Fruit fly (Drosophila melanogaster): ENCODE measurements around the gene CG2113.

Gene CG2113

DNA sequence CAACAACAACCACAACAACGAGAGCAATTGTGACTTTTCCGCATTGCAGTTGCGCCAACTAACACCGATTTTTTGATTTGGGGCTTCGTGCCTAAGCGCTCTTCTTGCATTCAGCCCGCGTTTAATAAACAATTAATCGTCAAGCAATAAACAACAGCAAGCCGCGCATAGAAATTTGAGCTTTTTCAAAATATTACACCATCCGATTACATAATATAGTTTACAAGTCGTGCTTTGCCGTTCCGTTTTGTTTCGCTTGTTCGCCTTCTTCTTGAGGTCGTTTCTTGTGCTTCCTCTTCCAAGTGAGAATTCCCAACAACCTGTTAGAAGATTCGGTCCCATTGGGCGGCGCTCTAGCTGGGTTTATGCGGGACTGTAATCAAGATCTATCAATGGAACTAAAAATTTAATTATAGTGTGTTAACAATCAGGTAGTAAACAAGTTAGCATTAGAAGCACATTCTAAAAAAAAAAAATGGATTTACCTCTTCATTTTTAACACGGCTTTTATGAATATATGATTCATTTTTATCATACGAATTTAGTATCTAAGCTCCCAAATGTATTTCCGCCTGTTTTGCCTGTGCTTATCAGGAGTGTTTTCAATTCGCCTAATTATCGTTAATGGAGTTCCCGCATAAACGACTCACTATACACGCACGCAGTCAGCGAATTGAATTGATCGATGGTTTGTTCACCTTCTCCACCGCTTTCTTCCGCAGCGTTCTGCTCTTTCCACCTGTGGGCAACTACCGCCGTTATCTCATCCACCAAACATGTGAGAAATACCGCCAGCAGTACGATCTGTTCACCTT lies 41.0 kb downstream of the CG2113 start (continued):
- TF ChIP-seq CG10959 (GFP tag; IDR thresholded peaks at IDR 0.05) (peak; percentile 61; the same call in 1 of the 2 replicates), CG2875 (GFP tag; optimal IDR thresholded peaks at IDR 0.05) (peak; percentile 72), pb (GFP tag; optimal IDR thresholded peaks at IDR 0.05) (peak; percentile 28), org-1 (GFP tag; optimal IDR thresholded peaks at IDR 0.05) (peak; percentile 82), otp (GFP tag; IDR thresholded peaks at IDR 0.05) (peak; percentile 68), Hr3 (GFP tag; optimal IDR thresholded peaks at IDR 0.05) (peak; percentile 48), kni (GFP tag; optimal IDR thresholded peaks at IDR 0.05) (peak; percentile 78), NK7.1 (GFP tag; optimal IDR thresholded peaks at IDR 0.05) (peak; percentile 59), CG12299 (tag; optimal IDR thresholded peaks at IDR 0.05) (peak; percentile 87), CG15269 (tag; optimal IDR thresholded peaks at IDR 0.05) (peak; percentile 89), C15 (GFP tag; IDR thresholded peaks at IDR 0.05) (peak; percentile 71; the same call in 1 of the 3 replicates), Max (GFP tag; optimal IDR thresholded peaks at IDR 0.05) (peak; percentile 82), CG5953 (GFP tag; IDR thresholded peaks at IDR 0.05) (peak; percentile 71), Med (GFP tag) (peak; percentile 96), Doc2 (GFP tag; IDR thresholded peaks at IDR 0.05) (no peak), knrl (GFP tag; IDR thresholded peaks at IDR 0.05; ENCODE audit: partially characterized antibody) (no peak), CG9817 (tag; optimal IDR thresholded peaks at IDR 0.05) (peak; percentile 77), Oli (tag; optimal IDR thresholded peaks at IDR 0.05) (peak; percentile 86), ase (GFP tag; IDR thresholded peaks at IDR 0.05) (peak; percentile 55; the same call in 1 of the 3 replicates), disco-r (GFP tag; optimal IDR thresholded peaks at IDR 0.05) (peak; percentile 38), Sry-β (GFP tag; optimal IDR thresholded peaks at IDR 0.05) (peak; percentile 29), CG13296 (GFP tag; optimal IDR thresholded peaks at IDR 0.05) (peak; percentile 94), inv (GFP tag; IDR thresholded peaks at IDR 0.05; ENCODE audit: partially characterized antibody) (no peak), dimm (GFP tag; IDR thresholded peaks at IDR 0.05) (peak; percentile 61), CG33557 (GFP tag; optimal IDR thresholded peaks at IDR 0.05) (peak; percentile 77), CG7357 (GFP tag; IDR thresholded peaks at IDR 0.05) (0 out of 3 replicates have a peak, but pooled peaks have one; percentile 15), CG7987 (GFP tag; optimal IDR thresholded peaks at IDR 0.05) (peak; percentile 46), E2f2 (GFP tag; IDR thresholded peaks at IDR 0.05) (peak; percentile 70), CG8290 (GFP tag; optimal IDR thresholded peaks at IDR 0.05) (peak; percentile 69), CG8290 (tag; optimal IDR thresholded peaks at IDR 0.05) (peak; percentile 5 to 69), wek (GFP tag; optimal IDR thresholded peaks at IDR 0.05) (peak; percentile 59), CG4854 (GFP tag; optimal IDR thresholded peaks at IDR 0.05) (peak; percentile 67), sd (tag; optimal IDR thresholded peaks at IDR 0.05) (peak; percentile 68), so (GFP tag; IDR thresholded peaks at IDR 0.05) (peak; percentile 89), sc (optimal IDR thresholded peaks at IDR 0.05) (no peak), sc (GFP tag; optimal IDR thresholded peaks at IDR 0.05) (peak; percentile 75), vvl (GFP tag; IDR thresholded peaks at IDR 0.05) (peak; percentile 67), CG12071 (GFP tag; optimal IDR thresholded peaks at IDR 0.05) (peak; percentile 67), CG33213 (GFP tag; optimal IDR thresholded peaks at IDR 0.05) (peak; percentile 70), gce (GFP tag; IDR thresholded peaks at IDR 0.05) (peak; percentile 60; the same call in 1 of the 3 replicates), bsh (GFP tag; optimal IDR thresholded peaks at IDR 0.05) (peak; percentile 73 to 88), CG4328 (GFP tag; optimal IDR thresholded peaks at IDR 0.05) (peak; percentile 87), HLH54F (GFP tag; optimal IDR thresholded peaks at IDR 0.05) (peak; percentile 73), fd102C (GFP tag; optimal IDR thresholded peaks at IDR 0.05) (peak; percentile 56), CG2129 (GFP tag; IDR thresholded peaks at IDR 0.05; ENCODE audit: partially characterized antibody) (no peak), CG10366 (GFP tag; IDR thresholded peaks at IDR 0.05) (peak; percentile 75), HLH4C (GFP tag; IDR thresholded peaks at IDR 0.05; ENCODE audit: partially characterized antibody) (no peak), CG11093 (GFP tag; IDR thresholded peaks at IDR 0.05) (peak; percentile 41; the same call in 1 of the 3 replicates), Blimp-1 (GFP tag; optimal IDR thresholded peaks at IDR 0.05) (peak; percentile 88)

Data from whole organism, embryonic.